Worm (Caenorhabditis elegans): ENCODE measurements around the gene asp-6.

Gene asp-6

DNA sequence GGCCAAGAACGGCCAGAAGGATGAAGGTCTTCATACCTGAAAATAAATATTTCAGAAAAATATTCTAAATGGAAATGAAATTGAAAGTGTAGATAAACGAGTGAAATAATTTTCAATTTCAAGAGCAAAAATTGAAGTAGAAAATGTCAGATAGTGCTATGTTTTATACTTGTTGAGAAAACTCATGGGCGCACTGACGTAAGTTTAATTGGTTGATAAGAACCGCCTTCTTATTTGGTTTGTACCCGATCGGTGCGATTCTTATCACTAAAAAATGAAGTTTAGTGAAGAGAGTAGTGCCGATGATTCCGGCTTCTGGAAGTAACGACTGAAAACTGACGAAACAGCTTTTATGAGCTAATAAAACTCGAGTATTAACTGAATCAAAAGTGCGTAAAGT is at the start of gene asp-6, which contains the start of gene asp-12:
Gene asp-6 (minus strand): TSS at position 36 of the 400 bp plus-strand sequence.
Gene asp-12 (plus strand): TSS at position 309 of the 400 bp plus-strand sequence.
- no peak for TF ChIP-seq D2030.7 (GFP tag; IDR thresholded peaks at IDR 0.05)
- peak; percentile 80 for TF ChIP-seq nhr-80 (tag; optimal IDR thresholded peaks at IDR 0.05)

DNA sequence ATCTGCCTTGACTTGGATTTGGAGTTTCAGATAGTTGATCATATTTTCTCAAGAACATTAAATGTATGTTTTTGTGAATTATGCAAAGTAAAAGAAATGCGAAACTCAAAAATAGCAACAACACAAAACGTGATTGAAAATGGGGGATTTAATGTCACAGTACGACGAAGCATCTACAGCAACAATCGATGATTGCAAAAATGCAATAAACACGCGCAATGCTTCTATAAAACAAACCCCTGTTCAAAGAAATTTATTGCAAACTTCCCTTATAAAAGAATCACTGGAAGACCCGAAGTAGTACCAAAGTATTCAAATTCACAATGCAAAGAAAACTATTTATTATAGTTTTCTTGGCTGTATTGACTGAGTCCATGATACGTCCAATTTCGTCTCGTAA is 49.4 kb upstream of the asp-6 start, which contains the start of gene clec-219:
Gene clec-219 (plus strand): TSS at position 301 of the 400 bp plus-strand sequence.
- TF ChIP-seq efl-1 (GFP tag; optimal IDR thresholded peaks at IDR 0.05) (no peak), ztf-26 (tag; optimal IDR thresholded peaks at IDR 0.05) (no peak), die-1 (tag; optimal IDR thresholded peaks at IDR 0.05) (no peak), Y53F4B.3 (GFP tag; IDR thresholded peaks at IDR 0.05) (no peak), lin-54 (GFP tag; optimal IDR thresholded peaks at IDR 0.05) (no peak), ztf-25 (GFP tag; IDR thresholded peaks at IDR 0.05) (no peak), Y95B8A.8 (GFP tag; IDR thresholded peaks at IDR 0.05) (no peak), let-607 (tag; optimal IDR thresholded peaks at IDR 0.05) (no peak), madf-3 (GFP tag; IDR thresholded peaks at IDR 0.05) (no peak), ccch-3 (GFP tag; optimal IDR thresholded peaks at IDR 0.05) (no peak), ceh-27 (GFP tag; optimal IDR thresholded peaks at IDR 0.05) (no peak), sdz-38 (tag; optimal IDR thresholded peaks at IDR 0.05) (no peak), mxl-1 (tag; optimal IDR thresholded peaks at IDR 0.05) (no peak), gei-17 (GFP tag; optimal IDR thresholded peaks at IDR 0.05) (no peak), tlf-1 (GFP tag; optimal IDR thresholded peaks at IDR 0.05) (no peak), madf-10 (tag; optimal IDR thresholded peaks at IDR 0.05) (no peak), tbp1 (GFP tag; optimal IDR thresholded peaks at IDR 0.05) (no peak), hlh-26 (GFP tag; conservative IDR thresholded peaks at IDR 0.05) (no peak), unc-62 (GFP tag; optimal IDR thresholded peaks at IDR 0.05) (no peak)

DNA sequence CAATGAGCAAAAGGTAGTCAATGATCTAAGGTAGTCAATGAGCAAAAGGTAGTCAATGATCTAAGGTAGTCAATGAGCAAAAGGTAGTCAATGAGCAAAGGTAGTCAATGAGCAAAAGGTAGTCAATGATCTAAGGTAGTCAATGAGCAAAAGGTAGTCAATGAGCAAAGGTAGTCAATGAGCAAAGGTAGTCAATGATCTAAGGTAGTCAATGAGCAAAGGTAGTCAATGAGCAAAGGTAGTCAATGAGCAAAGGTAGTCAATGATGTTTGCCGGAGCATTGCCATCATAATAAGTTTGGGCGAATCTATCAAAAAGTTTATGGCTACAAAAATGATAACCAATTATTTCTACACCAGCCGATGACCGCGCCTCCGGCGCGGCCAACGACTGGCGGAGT is 46.0 kb upstream of the asp-6 start:
- TF ChIP-seq aptf-2 (GFP tag; conservative IDR thresholded peaks at IDR 0.05) = 0 out of 2 replicates have a peak, but pooled peaks have one; percentile 13
- TF ChIP-seq ceh-58 (GFP tag; IDR thresholded peaks at IDR 0.05) = 0 out of 2 replicates have a peak, but pooled peaks have one; percentile 58
- peak; percentile 72; the same call in 1 of the 2 replicates for TF ChIP-seq bed-1 (GFP tag; IDR thresholded peaks at IDR 0.05)
- TF ChIP-seq F37B4.10 (GFP tag; IDR thresholded peaks at IDR 0.05) = 0 out of 2 replicates have a peak, but pooled peaks have one; percentile 31
- TF ChIP-seq B0019.2 (GFP tag; conservative IDR thresholded peaks at IDR 0.05) = 0 out of 2 replicates have a peak, but pooled peaks have one; percentile 9
- TF ChIP-seq lag-1 (GFP tag; IDR thresholded peaks at IDR 0.05) = 0 out of 2 replicates have a peak, but pooled peaks have one; percentile 77
- peak; percentile 34; the same call in 1 of the 2 replicates for TF ChIP-seq pbrm-1 (GFP tag; IDR thresholded peaks at IDR 0.05)
- 0 out of 2 replicates have a peak, but pooled peaks have one; percentile 34 for TF ChIP-seq Y56A3A.18 (GFP tag; IDR thresholded peaks at IDR 0.05)
- TF ChIP-seq madf-3 (GFP tag; IDR thresholded peaks at IDR 0.05) = peak; percentile 68; the same call in 1 of the 2 replicates
- TF ChIP-seq lin-26 (GFP tag; IDR thresholded peaks at IDR 0.05) = peak; percentile 58; the same call in 1 of the 2 replicates
- 0 out of 2 replicates have a peak, but pooled peaks have one; percentile 9 for TF ChIP-seq attf-6 (GFP tag; IDR thresholded peaks at IDR 0.05)
- peak; percentile 66; the same call in 1 of the 2 replicates for TF ChIP-seq ztf-25 (GFP tag; IDR thresholded peaks at IDR 0.05)
- 0 out of 2 replicates have a peak, but pooled peaks have one; percentile 56 for TF ChIP-seq ztf-6 (GFP tag; IDR thresholded peaks at IDR 0.05)
- peak; percentile 66; the same call in 1 of the 2 replicates for TF ChIP-seq let-526 (GFP tag; IDR thresholded peaks at IDR 0.05)
- TF ChIP-seq F33H1.4 (GFP tag; IDR thresholded peaks at IDR 0.05) = peak; percentile 19; the same call in 1 of the 2 replicates
- TF ChIP-seq hmg-20 (GFP tag; IDR thresholded peaks at IDR 0.05) = peak; percentile 56; the same call in 1 of the 2 replicates
- TF ChIP-seq ceh-40 (GFP tag; IDR thresholded peaks at IDR 0.05) = 0 out of 2 replicates have a peak, but pooled peaks have one; percentile 22

Data from whole organism, young adult.